Fruit fly (Drosophila melanogaster) whole organism, embryonic: ENCODE measurements around the gene Tpr2.

ENCODE experiments used
- Abd-B ChIP-seq: fragments of 200-800 bp; sonication (Bioruptor generic); optimal IDR thresholded peaks from 2 replicates; lab custom pipeline; 2018; ENCODE audit warnings: missing biosample characterization, mild to moderate bottlenecking, missing genetic modification characterization, moderate library complexity
- BtbVII ChIP-seq: fragments of 200-800 bp; sonication (Bioruptor generic); optimal IDR thresholded peaks from 3 replicates; lab custom pipeline; 2017; ENCODE audit warnings: missing biosample characterization, mild to moderate bottlenecking, missing genetic modification characterization
- CG10321 ChIP-seq: fragments of 200-800 bp; sonication (Bioruptor generic); IDR thresholded peaks from 2 replicates; pipeline ENCODE4 v1.3.6; 2022; ENCODE audit warnings: missing biosample characterization, missing genetic modification characterization
- CG12391 ChIP-seq: fragments of 200-800 bp; sonication (Bioruptor generic); optimal IDR thresholded peaks from 3 replicates; lab custom pipeline; 2018; ENCODE audit warnings: missing biosample characterization, mild to moderate bottlenecking, missing genetic modification characterization, moderate library complexity
- CG14667 ChIP-seq: fragments of 200-800 bp; sonication (Bioruptor generic); IDR thresholded peaks from 2 replicates; pipeline ENCODE4 v1.3.6; 2022; ENCODE audit warnings: missing biosample characterization, missing genetic modification characterization
- CG1529 ChIP-seq: fragments of 200-800 bp; sonication (Bioruptor generic); optimal IDR thresholded peaks from 3 replicates; lab custom pipeline; 2018; ENCODE audit warnings: missing biosample characterization, missing genetic modification characterization
- CG15479 ChIP-seq: fragments of 200-800 bp; sonication (Bioruptor generic); optimal IDR thresholded peaks from 3 replicates; lab custom pipeline; 2019; ENCODE audit warnings: missing biosample characterization, mild to moderate bottlenecking, missing genetic modification characterization, moderate library complexity
- CG16813 ChIP-seq: fragments of 200-800 bp; sonication (Bioruptor generic); IDR thresholded peaks from 3 replicates; pipeline ENCODE4 v1.3.6; 2022; ENCODE audit warnings: missing biosample characterization, missing genetic modification characterization; ENCODE audit not compliant: partially characterized antibody
- CG17186 ChIP-seq: fragments of 200-800 bp; sonication (Bioruptor generic); optimal IDR thresholded peaks from 3 replicates; lab custom pipeline; 2017; ENCODE audit warnings: missing biosample characterization, missing genetic modification reagents, missing genetic modification characterization
- CG17612 ChIP-seq: fragments of 200-800 bp; sonication (Bioruptor generic); IDR thresholded peaks from 2 replicates; pipeline ENCODE4 v1.3.6; 2022; ENCODE audit warnings: missing biosample characterization, missing genetic modification characterization
- CG32772 ChIP-seq: fragments of 200-800 bp; sonication (Bioruptor generic); IDR thresholded peaks from 2 replicates; pipeline ENCODE4 v1.3.6; 2022; ENCODE audit warnings: missing biosample characterization, missing genetic modification characterization
- CG34422 ChIP-seq: fragments of 200-800 bp; sonication (Bioruptor generic); IDR thresholded peaks from 3 replicates; pipeline ENCODE4 v1.3.6; 2022; ENCODE audit warnings: missing biosample characterization, missing genetic modification characterization
- CG3847 ChIP-seq: fragments of 200-800 bp; sonication (Bioruptor generic); IDR thresholded peaks from 2 replicates; pipeline ENCODE4 v1.3.6; 2022; ENCODE audit warnings: missing biosample characterization, missing genetic modification characterization
- CG3995 ChIP-seq: fragments of 200-800 bp; sonication (Bioruptor generic); optimal IDR thresholded peaks from 3 replicates; lab custom pipeline; 2016; ENCODE audit warnings: missing biosample characterization, missing genetic modification characterization
- CG4360 ChIP-seq: fragments of 200-800 bp; sonication (Bioruptor generic); IDR thresholded peaks from 2 replicates; pipeline ENCODE4 v1.3.6; 2022; ENCODE audit warnings: missing biosample characterization, missing genetic modification characterization
- CG4820 ChIP-seq: fragments of 200-800 bp; sonication (Bioruptor generic); optimal IDR thresholded peaks from 3 replicates; lab custom pipeline; 2016; ENCODE audit warnings: missing biosample characterization, missing genetic modification characterization
- CG6254 ChIP-seq: fragments of 200-800 bp; sonication (Bioruptor generic); optimal IDR thresholded peaks from 3 replicates; lab custom pipeline; 2017; ENCODE audit warnings: mild to moderate bottlenecking, missing biosample characterization, missing genetic modification reagents, missing genetic modification characterization
- CG7928 ChIP-seq: fragments of 200-800 bp; sonication (Bioruptor generic); optimal IDR thresholded peaks from 2 replicates; lab custom pipeline; 2017; ENCODE audit warnings: missing biosample characterization, mild to moderate bottlenecking, missing genetic modification characterization
- Dbx ChIP-seq: fragments of 200-800 bp; sonication (Bioruptor generic); IDR thresholded peaks from 3 replicates; pipeline ENCODE4 v1.3.6; 2022; ENCODE audit warnings: missing biosample characterization, missing genetic modification characterization
- Dfd ChIP-seq, 2 experiments: fragments of >200 bp; optimal IDR thresholded peaks; 2 replicates each; lab custom pipeline; 2017; ENCODE audit warnings: missing biosample characterization in 2 of 2, missing genetic modification characterization in 2 of 2
- Dip2 ChIP-seq: fragments of 200-800 bp; sonication (Bioruptor generic); IDR thresholded peaks from 2 replicates; pipeline ENCODE4 v1.3.6; 2022; ENCODE audit warnings: missing biosample characterization, missing genetic modification characterization
- Dll ChIP-seq: fragments of 200-800 bp; sonication (Bioruptor generic); IDR thresholded peaks from 4 replicates; pipeline ENCODE4 v1.3.6; 2022; ENCODE audit warnings: missing biosample characterization, missing genetic modification characterization; ENCODE audit not compliant: partially characterized antibody
- ERR ChIP-seq: fragments of 200-800 bp; sonication (Bioruptor generic); optimal IDR thresholded peaks from 2 replicates; lab custom pipeline; 2016; ENCODE audit warnings: missing biosample characterization, missing genetic modification characterization
- H15 ChIP-seq: fragments of 200-800 bp; sonication (Bioruptor generic); IDR thresholded peaks from 3 replicates; pipeline ENCODE4 v1.3.6; 2022; ENCODE audit warnings: missing biosample characterization, missing genetic modification characterization
- Hr78 ChIP-seq, 2 experiments: fragments of 200-800 bp in 1 of 2; fragments of >200 bp in 1 of 2; sonication (Bioruptor generic) in 1 of 2; optimal IDR thresholded peaks; 2 replicates each; lab custom pipeline; 2017 to 2019; ENCODE audit warnings: missing biosample characterization in 2 of 2, missing genetic modification characterization in 2 of 2, mild to moderate bottlenecking in 1 of 2, moderate library complexity in 1 of 2
- Jarid2 ChIP-seq: fragments of 200-800 bp; sonication (Bioruptor generic); optimal IDR thresholded peaks from 3 replicates; lab custom pipeline; 2017; ENCODE audit warnings: mild to moderate bottlenecking, missing biosample characterization, missing genetic modification reagents, missing genetic modification characterization
- Mrtf ChIP-seq: fragments of 200-800 bp; sonication (Bioruptor generic); IDR thresholded peaks from 3 replicates; pipeline ENCODE4 v1.3.6; 2022; ENCODE audit warnings: missing biosample characterization, missing genetic modification characterization
- Nf-YA ChIP-seq: fragments of 200-800 bp; sonication (Bioruptor generic); IDR thresholded peaks from 2 replicates; pipeline ENCODE4 v1.3.6; 2022; ENCODE audit warnings: missing biosample characterization, missing genetic modification characterization
- Nf-YB ChIP-seq: fragments of 200-800 bp; sonication (Bioruptor generic); optimal IDR thresholded peaks from 3 replicates; lab custom pipeline; 2019; ENCODE audit warnings: missing biosample characterization, mild to moderate bottlenecking, missing genetic modification characterization, moderate library complexity
- Sox102F ChIP-seq: fragments of 200-800 bp; sonication (Bioruptor generic); optimal IDR thresholded peaks from 2 replicates; lab custom pipeline; 2018; ENCODE audit warnings: missing biosample characterization, mild to moderate bottlenecking, missing genetic modification characterization, moderate library complexity
- ash1 ChIP-seq: fragments of 200-800 bp; sonication (Bioruptor generic); optimal IDR thresholded peaks from 2 replicates; lab custom pipeline; 2018; ENCODE audit warnings: missing biosample characterization, mild to moderate bottlenecking, missing genetic modification characterization
- cwo ChIP-seq: fragments of 200-800 bp; sonication (Bioruptor generic); optimal IDR thresholded peaks from 3 replicates; lab custom pipeline; 2017; ENCODE audit warnings: missing biosample characterization, missing genetic modification characterization, mild to moderate bottlenecking, moderate library complexity, missing genetic modification reagents
- eyg ChIP-seq: fragments of 200-800 bp; sonication (Bioruptor generic); optimal IDR thresholded peaks from 3 replicates; lab custom pipeline; 2016; ENCODE audit warnings: missing biosample characterization, missing genetic modification characterization
- fru ChIP-seq: fragments of >200 bp; optimal IDR thresholded peaks from 2 replicates; lab custom pipeline; 2017
- hkb ChIP-seq, 2 experiments: fragments of 200-800 bp in 1 of 2; fragments of >200 bp in 1 of 2; sonication (Bioruptor generic) in 1 of 2; IDR thresholded peaks in 1 of 2; optimal IDR thresholded peaks in 1 of 2; 2 replicates each; pipeline versions ENCODE4 v1.3.6 to Lab custom; 2017 to 2022; ENCODE audit warnings: missing biosample characterization in 1 of 2, missing genetic modification characterization in 1 of 2
- knrl ChIP-seq: fragments of 200-800 bp; sonication (Bioruptor generic); IDR thresholded peaks from 3 replicates; pipeline ENCODE4 v1.3.6; 2022; ENCODE audit warnings: missing biosample characterization, missing genetic modification characterization; ENCODE audit not compliant: partially characterized antibody
- lilli ChIP-seq: fragments of 200-800 bp; sonication (Bioruptor generic); optimal IDR thresholded peaks from 3 replicates; lab custom pipeline; 2016; ENCODE audit warnings: missing biosample characterization, missing genetic modification characterization
- lola ChIP-seq, 3 experiments: fragments of >200 bp in 2 of 3; fragments of 200-800 bp in 1 of 3; sonication (Bioruptor generic) in 1 of 3; optimal IDR thresholded peaks; 2 replicates each; lab custom pipeline; 2017 to 2019; ENCODE audit warnings: missing biosample characterization in 3 of 3, missing genetic modification characterization in 3 of 3, mild to moderate bottlenecking in 1 of 3, moderate library complexity in 1 of 3
- maf-S ChIP-seq: fragments of 200-800 bp; sonication (Bioruptor generic); optimal IDR thresholded peaks from 2 replicates; lab custom pipeline; 2016; ENCODE audit warnings: missing biosample characterization, missing genetic modification characterization
- mam ChIP-seq: fragments of 200-800 bp; sonication (Bioruptor generic); optimal IDR thresholded peaks from 3 replicates; lab custom pipeline; 2016; ENCODE audit warnings: missing biosample characterization, missing genetic modification characterization
- nerfin-2 ChIP-seq: fragments of 200-800 bp; sonication (Bioruptor generic); IDR thresholded peaks from 2 replicates; pipeline ENCODE4 v1.3.6; 2022; ENCODE audit warnings: missing biosample characterization, missing genetic modification characterization; ENCODE audit not compliant: partially characterized antibody
- nom ChIP-seq: fragments of 200-800 bp; sonication (Bioruptor generic); optimal IDR thresholded peaks from 2 replicates; lab custom pipeline; 2017; ENCODE audit warnings: missing biosample characterization, missing genetic modification characterization, mild to moderate bottlenecking, moderate library complexity, missing genetic modification reagents
- peb ChIP-seq: fragments of 200-800 bp; sonication (Bioruptor generic); IDR thresholded peaks from 2 replicates; pipeline ENCODE4 v1.3.6; 2022; ENCODE audit warnings: missing biosample characterization, missing genetic modification characterization
- pho ChIP-seq: fragments of 200-800 bp; sonication (Bioruptor generic); optimal IDR thresholded peaks from 2 replicates; lab custom pipeline; 2016; ENCODE audit warnings: missing biosample characterization, missing genetic modification characterization
- prd ChIP-seq, 3 experiments: fragments of >200 bp in 2 of 3; fragments of 200-800 bp in 1 of 3; sonication (Bioruptor generic) in 1 of 3; optimal IDR thresholded peaks in 2 of 3; IDR thresholded peaks in 1 of 3; 2 replicates in 2 of 3; 3 replicates in 1 of 3; pipeline versions ENCODE4 v1.3.6 to Lab custom; 2017 to 2022; ENCODE audit warnings: missing biosample characterization in 1 of 3, missing genetic modification characterization in 1 of 3
- row ChIP-seq: fragments of 200-800 bp; sonication (Bioruptor generic); IDR thresholded peaks from 3 replicates; pipeline ENCODE4 v1.3.6; 2022; ENCODE audit warnings: missing biosample characterization, missing genetic modification characterization
- sr ChIP-seq: fragments of 200-800 bp; sonication (Bioruptor generic); IDR thresholded peaks from 3 replicates; pipeline ENCODE4 v1.3.6; 2022; ENCODE audit warnings: missing biosample characterization, missing genetic modification characterization
- stwl ChIP-seq: fragments of 200-800 bp; sonication (Bioruptor generic); optimal IDR thresholded peaks from 3 replicates; lab custom pipeline; 2018; ENCODE audit warnings: missing biosample characterization, mild to moderate bottlenecking, missing genetic modification characterization, moderate library complexity
- twi ChIP-seq: fragments of 200-800 bp; optimal IDR thresholded peaks from 2 replicates; lab custom pipeline; 2019; ENCODE audit warnings: missing biosample characterization, mild to moderate bottlenecking, missing genetic modification characterization, moderate library complexity
- zen2 ChIP-seq: fragments of 200-800 bp; sonication (Bioruptor generic); IDR thresholded peaks from 3 replicates; pipeline ENCODE4 v1.3.6; 2022; ENCODE audit warnings: missing biosample characterization, missing genetic modification characterization; ENCODE audit not compliant: partially characterized antibody

The Tpr2 gene

DNA sequence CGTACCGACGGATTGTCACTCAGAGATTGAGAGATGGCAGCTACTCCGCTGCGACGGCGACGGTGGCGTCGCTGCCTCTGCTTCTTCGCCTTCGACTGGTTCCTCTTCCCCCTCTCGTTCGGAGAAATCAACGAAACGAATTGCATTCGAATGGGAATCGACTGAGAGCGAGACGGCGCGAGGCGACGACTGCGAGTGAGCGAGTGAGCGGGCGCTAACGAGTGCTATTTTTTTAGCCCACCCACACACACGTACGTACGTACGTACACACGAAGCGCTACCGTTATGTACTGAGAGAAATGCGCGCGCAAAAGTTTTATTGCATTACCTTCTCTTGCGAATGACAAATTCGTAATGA is 5.7 kb upstream of the Tpr2 start, which contains the start of gene dac (continued):
- no peak for TF ChIP-seq knrl (GFP tag; lab: Robert Waterston, UW)
- no peak for TF ChIP-seq lola (GFP tag; optimal IDR thresholded peaks at IDR 0.05; lab: Kevin White, UChicago)
- TF ChIP-seq lilli (GFP tag; lab: Kevin White, UChicago): no peak
- TF ChIP-seq CG4360 (GFP tag; lab: Robert Waterston, UW): no peak
- no peak for TF ChIP-seq CG12391 (tag; lab: Kevin White, UChicago)
- no peak for TF ChIP-seq CG17186 (GFP tag; lab: Kevin White, UChicago)
- TF ChIP-seq Nf-YB (GFP tag; lab: Kevin White, UChicago): peak; percentile 94
- peak; percentile 25 for TF ChIP-seq fru
- no peak for TF ChIP-seq mam (GFP tag; lab: Kevin White, UChicago)
- TF ChIP-seq maf-S (GFP tag; lab: Kevin White, UChicago): no peak
- TF ChIP-seq ERR (GFP tag; lab: Kevin White, UChicago): no peak
- no peak for TF ChIP-seq row (GFP tag; lab: Robert Waterston, UW)
- no peak for TF ChIP-seq cwo (GFP tag; lab: Kevin White, UChicago)
- no peak for TF ChIP-seq Dll (GFP tag; lab: Robert Waterston, UW)
- no peak for TF ChIP-seq Dbx (GFP tag; lab: Robert Waterston, UW)
- no peak for TF ChIP-seq CG15479 (GFP tag; lab: Kevin White, UChicago)
- TF ChIP-seq twi (tag; lab: Kevin White, UChicago): no peak
- TF ChIP-seq sr (GFP tag; lab: Robert Waterston, UW): peak; percentile 55; the same call in 2 of the 3 replicates
- peak; percentile 33 for TF ChIP-seq Jarid2 (GFP tag; lab: Kevin White, UChicago)
- TF ChIP-seq CG1529: no peak
- no peak for TF ChIP-seq stwl (tag; lab: Kevin White, UChicago)
- no peak for TF ChIP-seq H15 (GFP tag; lab: Robert Waterston, UW)
- no peak for TF ChIP-seq CG3995 (GFP tag; lab: Kevin White, UChicago)
- no peak for TF ChIP-seq prd (optimal IDR thresholded peaks at IDR 0.05; lab: Kevin White, UChicago)
- 0 out of 3 replicates have a peak, but pooled peaks have one; percentile 12 for TF ChIP-seq prd (GFP tag; IDR thresholded peaks at IDR 0.05; lab: Robert Waterston, UW)
- TF ChIP-seq CG32772 (GFP tag; lab: Robert Waterston, UW): no peak
- TF ChIP-seq Mrtf (GFP tag; lab: Robert Waterston, UW): no peak
- no peak for TF ChIP-seq zen2 (GFP tag; lab: Robert Waterston, UW)
- TF ChIP-seq Dip2 (GFP tag; lab: Robert Waterston, UW): no peak
- no peak for TF ChIP-seq CG6254
- no peak for TF ChIP-seq CG4820 (GFP tag; lab: Kevin White, UChicago)
- no peak for TF ChIP-seq CG17612
- no peak for TF ChIP-seq hkb (optimal IDR thresholded peaks at IDR 0.05; lab: Kevin White, UChicago)
- no peak for TF ChIP-seq hkb (GFP tag; IDR thresholded peaks at IDR 0.05; lab: Robert Waterston, UW)
- TF ChIP-seq peb (GFP tag; lab: Robert Waterston, UW): no peak
- no peak for TF ChIP-seq CG3847
- TF ChIP-seq CG7928 (GFP tag; lab: Kevin White, UChicago): no peak
- TF ChIP-seq Abd-B (GFP tag; lab: Kevin White, UChicago): no peak
- TF ChIP-seq Nf-YA (GFP tag; lab: Robert Waterston, UW): peak; percentile 21; the same call in 1 of the 2 replicates
- TF ChIP-seq BtbVII: no peak
- TF ChIP-seq CG34422: no peak
- TF ChIP-seq Sox102F (GFP tag; lab: Kevin White, UChicago): no peak
- no peak for TF ChIP-seq pho (GFP tag; lab: Kevin White, UChicago)
- no peak for TF ChIP-seq eyg
- no peak for TF ChIP-seq nom (GFP tag; lab: Kevin White, UChicago)
- TF ChIP-seq Dfd (GFP tag; optimal IDR thresholded peaks at IDR 0.05; lab: Kevin White, UChicago): no peak
- TF ChIP-seq CG14667 (GFP tag; lab: Robert Waterston, UW): no peak
- TF ChIP-seq nerfin-2 (GFP tag; lab: Robert Waterston, UW): no peak
- no peak for TF ChIP-seq ash1
- TF ChIP-seq Hr78 (GFP tag; optimal IDR thresholded peaks at IDR 0.05; lab: Kevin White, UChicago): no peak
- TF ChIP-seq CG16813 (GFP tag; lab: Robert Waterston, UW): 0 out of 3 replicates have a peak, but pooled peaks have one; percentile 13
- TF ChIP-seq CG10321: peak; percentile 68
